Fruit fly (Drosophila melanogaster) whole organism, embryonic: ENCODE data around the gene Edg91.

Experiments used
- ATbp ChIP-seq: fragments of 200-800 bp; sonication (Bioruptor generic); optimal IDR thresholded peaks from 2 replicates; lab custom pipeline; 2017; ENCODE audit warnings: missing biosample characterization, mild to moderate bottlenecking, missing genetic modification characterization, missing genetic modification reagents
- Ada2b ChIP-seq: fragments of 200-800 bp; sonication (Bioruptor generic); IDR thresholded peaks from 2 replicates; pipeline ENCODE4 v1.3.6; 2022; ENCODE audit warnings: missing biosample characterization, missing genetic modification characterization
- CG10321 ChIP-seq: fragments of 200-800 bp; sonication (Bioruptor generic); IDR thresholded peaks from 2 replicates; pipeline ENCODE4 v1.3.6; 2022; ENCODE audit warnings: missing biosample characterization, missing genetic modification characterization
- CG10979 ChIP-seq: fragments of 200-800 bp; sonication (Bioruptor generic); optimal IDR thresholded peaks from 2 replicates; lab custom pipeline; 2018; ENCODE audit warnings: missing biosample characterization, mild to moderate bottlenecking, missing genetic modification characterization, moderate library complexity
- CG12391 ChIP-seq: fragments of 200-800 bp; sonication (Bioruptor generic); optimal IDR thresholded peaks from 3 replicates; lab custom pipeline; 2018; ENCODE audit warnings: missing biosample characterization, mild to moderate bottlenecking, missing genetic modification characterization, moderate library complexity
- CG15269 ChIP-seq: fragments of 200-800 bp; sonication (Bioruptor generic); optimal IDR thresholded peaks from 2 replicates; lab custom pipeline; 2018; ENCODE audit warnings: missing biosample characterization, mild to moderate bottlenecking, missing genetic modification characterization, moderate library complexity
- CG15696 ChIP-seq: fragments of 200-800 bp; sonication (Bioruptor generic); optimal IDR thresholded peaks from 2 replicates; lab custom pipeline; 2019; ENCODE audit warnings: missing biosample characterization, mild to moderate bottlenecking, missing genetic modification characterization, moderate library complexity
- CG1602 ChIP-seq: fragments of 200-800 bp; sonication (Bioruptor generic); optimal IDR thresholded peaks from 3 replicates; lab custom pipeline; 2016; ENCODE audit warnings: missing biosample characterization, missing genetic modification characterization
- CG16779 ChIP-seq: fragments of 200-800 bp; sonication (Bioruptor generic); IDR thresholded peaks from 2 replicates; pipeline ENCODE4 v1.3.6; 2022; ENCODE audit warnings: missing biosample characterization, missing genetic modification characterization
- CG17361 ChIP-seq: fragments of 200-800 bp; sonication (Bioruptor generic); IDR thresholded peaks from 3 replicates; pipeline ENCODE4 v1.3.6; 2022; ENCODE audit warnings: missing biosample characterization, missing genetic modification characterization
- CG17829 ChIP-seq: fragments of 200-800 bp; optimal IDR thresholded peaks from 2 replicates; lab custom pipeline; 2019; ENCODE audit warnings: missing biosample characterization, mild to moderate bottlenecking, missing genetic modification characterization, moderate library complexity
- CG18476 ChIP-seq: fragments of 200-800 bp; sonication (Bioruptor generic); optimal IDR thresholded peaks from 2 replicates; lab custom pipeline; 2016; ENCODE audit warnings: missing biosample characterization, mild to moderate bottlenecking, missing genetic modification characterization
- CG2120 ChIP-seq: fragments of 200-800 bp; sonication (Bioruptor generic); optimal IDR thresholded peaks from 3 replicates; lab custom pipeline; 2016; ENCODE audit warnings: missing biosample characterization, missing genetic modification characterization
- CG2678 ChIP-seq: fragments of 200-800 bp; sonication (Bioruptor generic); optimal IDR thresholded peaks from 3 replicates; lab custom pipeline; 2019; ENCODE audit warnings: missing biosample characterization, mild to moderate bottlenecking, missing genetic modification characterization, moderate library complexity
- CG30020 ChIP-seq: fragments of 200-800 bp; optimal IDR thresholded peaks from 2 replicates; lab custom pipeline; 2019; ENCODE audit warnings: missing biosample characterization, mild to moderate bottlenecking, missing genetic modification characterization, moderate library complexity
- CG42726 ChIP-seq: fragments of 200-800 bp; sonication (Bioruptor generic); IDR thresholded peaks from 2 replicates; pipeline ENCODE4 v1.3.6; 2022; ENCODE audit warnings: missing biosample characterization, missing genetic modification characterization; ENCODE audit not compliant: partially characterized antibody
- CG7745 ChIP-seq: fragments of 200-800 bp; sonication (Bioruptor generic); optimal IDR thresholded peaks from 2 replicates; lab custom pipeline; 2018; ENCODE audit warnings: missing biosample characterization, mild to moderate bottlenecking, missing genetic modification characterization, moderate library complexity
- CG8359 ChIP-seq: fragments of 200-800 bp; sonication (Bioruptor generic); optimal IDR thresholded peaks from 2 replicates; lab custom pipeline; 2017; ENCODE audit warnings: missing biosample characterization, mild to moderate bottlenecking, missing genetic modification characterization, borderline replicate concordance
- CG9609 ChIP-seq: fragments of 200-800 bp; sonication (Bioruptor generic); optimal IDR thresholded peaks from 3 replicates; lab custom pipeline; 2016; ENCODE audit warnings: missing biosample characterization, missing genetic modification characterization
- CG9727 ChIP-seq: fragments of 200-800 bp; sonication (Bioruptor generic); optimal IDR thresholded peaks from 3 replicates; lab custom pipeline; 2017; ENCODE audit warnings: missing biosample characterization, mild to moderate bottlenecking, missing genetic modification characterization
- CTCF ChIP-seq: fragments of 200-800 bp; sonication (Bioruptor generic); optimal IDR thresholded peaks from 2 replicates; lab custom pipeline; 2017; ENCODE audit warnings: missing biosample characterization, mild to moderate bottlenecking, missing genetic modification characterization, moderate library complexity
- D ChIP-seq, 2 experiments: fragments of 200-800 bp in 1 of 2; fragments of >200 bp in 1 of 2; sonication (Bioruptor generic) in 1 of 2; optimal IDR thresholded peaks; 2 replicates in 1 of 2; 3 replicates in 1 of 2; lab custom pipeline; 2017; ENCODE audit warnings: mild to moderate bottlenecking in 1 of 2, missing biosample characterization in 1 of 2, missing genetic modification characterization in 1 of 2, missing genetic modification reagents in 1 of 2
- D19A ChIP-seq: fragments of 200-800 bp; optimal IDR thresholded peaks from 3 replicates; lab custom pipeline; 2019; ENCODE audit warnings: missing biosample characterization, mild to moderate bottlenecking, missing genetic modification characterization, moderate library complexity
- HLHmδ ChIP-seq: fragments of 200-800 bp; sonication (Bioruptor generic); optimal IDR thresholded peaks from 2 replicates; lab custom pipeline; 2018; ENCODE audit warnings: missing biosample characterization, mild to moderate bottlenecking, missing genetic modification characterization, moderate library complexity
- Hr78 ChIP-seq, 2 experiments: fragments of 200-800 bp in 1 of 2; fragments of >200 bp in 1 of 2; sonication (Bioruptor generic) in 1 of 2; optimal IDR thresholded peaks; 2 replicates each; lab custom pipeline; 2017 to 2019; ENCODE audit warnings: missing biosample characterization in 2 of 2, missing genetic modification characterization in 2 of 2, mild to moderate bottlenecking in 1 of 2, moderate library complexity in 1 of 2
- Hsf ChIP-seq: fragments of 200-800 bp; sonication (Bioruptor generic); optimal IDR thresholded peaks from 3 replicates; lab custom pipeline; 2016; ENCODE audit warnings: missing biosample characterization, missing genetic modification characterization
- Mad ChIP-seq: fragments of 200-800 bp; sonication (Bioruptor generic); optimal IDR thresholded peaks from 2 replicates; lab custom pipeline; 2016; ENCODE audit warnings: missing biosample characterization, missing genetic modification characterization
- Med ChIP-seq: fragments of 200-800 bp; sonication (Bioruptor generic); peaks from one replicate; lab custom pipeline; 2016; ENCODE audit warnings: missing biosample characterization, missing genetic modification characterization, mild to moderate bottlenecking, inconsistent platforms, moderate library complexity
- PHDP ChIP-seq: fragments of 200-800 bp; sonication (Bioruptor generic); optimal IDR thresholded peaks from 3 replicates; lab custom pipeline; 2018; ENCODE audit warnings: missing biosample characterization, mild to moderate bottlenecking, missing genetic modification characterization, moderate library complexity
- Side ChIP-seq: fragments of 200-800 bp; sonication (Bioruptor generic); optimal IDR thresholded peaks from 2 replicates; lab custom pipeline; 2016; ENCODE audit warnings: missing biosample characterization, missing genetic modification characterization
- Trl ChIP-seq, 3 experiments: fragments of >200 bp in 2 of 3; fragments of 200-800 bp in 1 of 3; sonication (Bioruptor generic) in 1 of 3; optimal IDR thresholded peaks; 2 replicates in 1 of 3; 3 replicates in 2 of 3; lab custom pipeline; 2016 to 2017; ENCODE audit warnings: missing biosample characterization in 1 of 3, missing genetic modification characterization in 1 of 3
- ash1 ChIP-seq: fragments of 200-800 bp; sonication (Bioruptor generic); optimal IDR thresholded peaks from 2 replicates; lab custom pipeline; 2018; ENCODE audit warnings: missing biosample characterization, mild to moderate bottlenecking, missing genetic modification characterization
- bbx ChIP-seq: fragments of 200-800 bp; sonication (Bioruptor generic); IDR thresholded peaks from 2 replicates; pipeline ENCODE4 v1.3.6; 2022; ENCODE audit warnings: missing biosample characterization, missing genetic modification characterization; ENCODE audit not compliant: partially characterized antibody
- bsh ChIP-seq, 2 experiments: fragments of 200-800 bp; sonication (Bioruptor generic); optimal IDR thresholded peaks; 2 replicates each; lab custom pipeline; 2017 to 2018; ENCODE audit warnings: mild to moderate bottlenecking in 2 of 2, missing biosample characterization in 2 of 2, missing genetic modification characterization in 2 of 2, moderate library complexity in 1 of 2
- cato ChIP-seq: fragments of 200-800 bp; sonication (Bioruptor generic); optimal IDR thresholded peaks from 2 replicates; lab custom pipeline; 2016; ENCODE audit warnings: missing biosample characterization, missing genetic modification characterization, borderline replicate concordance
- chif ChIP-seq, 2 experiments: fragments of 200-800 bp; sonication (Bioruptor generic); optimal IDR thresholded peaks; 3 replicates each; lab custom pipeline; 2016; ENCODE audit warnings: missing biosample characterization in 2 of 2, missing genetic modification characterization in 2 of 2
- ci ChIP-seq: fragments of 200-800 bp; sonication (Bioruptor generic); IDR thresholded peaks from 3 replicates; pipeline ENCODE4 v1.3.6; 2022; ENCODE audit warnings: missing biosample characterization, missing genetic modification characterization
- crol ChIP-seq: fragments of 200-800 bp; sonication (Bioruptor generic); IDR thresholded peaks from 2 replicates; pipeline ENCODE4 v1.3.6; 2022; ENCODE audit warnings: missing biosample characterization, missing genetic modification characterization
- dpn ChIP-seq, 2 experiments: fragments of 200-800 bp; sonication (Bioruptor generic); optimal IDR thresholded peaks; 3 replicates each; lab custom pipeline; 2016; ENCODE audit warnings: missing biosample characterization in 2 of 2, missing genetic modification characterization in 2 of 2
- en ChIP-seq: fragments of 200-800 bp; sonication (Bioruptor generic); optimal IDR thresholded peaks from 2 replicates; lab custom pipeline; 2016; ENCODE audit warnings: missing biosample characterization, missing genetic modification characterization
- gem ChIP-seq: fragments of 200-800 bp; sonication (Bioruptor generic); optimal IDR thresholded peaks from 2 replicates; lab custom pipeline; 2019; ENCODE audit warnings: missing biosample characterization, mild to moderate bottlenecking, missing genetic modification characterization, moderate library complexity
- nerfin-2 ChIP-seq: fragments of 200-800 bp; sonication (Bioruptor generic); IDR thresholded peaks from 2 replicates; pipeline ENCODE4 v1.3.6; 2022; ENCODE audit warnings: missing biosample characterization, missing genetic modification characterization; ENCODE audit not compliant: partially characterized antibody
- org-1 ChIP-seq: fragments of 200-800 bp; sonication (Bioruptor generic); optimal IDR thresholded peaks from 2 replicates; lab custom pipeline; 2017; ENCODE audit warnings: missing biosample characterization, missing genetic modification characterization
- sc ChIP-seq, 3 experiments: fragments of >200 bp in 2 of 3; fragments of 200-800 bp in 1 of 3; sonication (Bioruptor generic) in 1 of 3; optimal IDR thresholded peaks; 2 replicates in 2 of 3; 3 replicates in 1 of 3; lab custom pipeline; 2017; ENCODE audit warnings: mild to moderate bottlenecking in 1 of 3, missing biosample characterization in 1 of 3, missing genetic modification characterization in 1 of 3, missing genetic modification reagents in 1 of 3
- scrt ChIP-seq: fragments of 200-800 bp; sonication (Bioruptor generic); optimal IDR thresholded peaks from 2 replicates; lab custom pipeline; 2018; ENCODE audit warnings: missing biosample characterization, mild to moderate bottlenecking, missing genetic modification characterization, moderate library complexity
- tin ChIP-seq: fragments of 200-800 bp; sonication (Bioruptor generic); optimal IDR thresholded peaks from 3 replicates; lab custom pipeline; 2016; ENCODE audit warnings: missing biosample characterization, missing genetic modification characterization
- tup ChIP-seq: fragments of 200-800 bp; sonication (Bioruptor generic); optimal IDR thresholded peaks from 2 replicates; lab custom pipeline; 2016; ENCODE audit warnings: missing biosample characterization, mild to moderate bottlenecking, missing genetic modification characterization, moderate library complexity

The Edg91 gene

DNA sequence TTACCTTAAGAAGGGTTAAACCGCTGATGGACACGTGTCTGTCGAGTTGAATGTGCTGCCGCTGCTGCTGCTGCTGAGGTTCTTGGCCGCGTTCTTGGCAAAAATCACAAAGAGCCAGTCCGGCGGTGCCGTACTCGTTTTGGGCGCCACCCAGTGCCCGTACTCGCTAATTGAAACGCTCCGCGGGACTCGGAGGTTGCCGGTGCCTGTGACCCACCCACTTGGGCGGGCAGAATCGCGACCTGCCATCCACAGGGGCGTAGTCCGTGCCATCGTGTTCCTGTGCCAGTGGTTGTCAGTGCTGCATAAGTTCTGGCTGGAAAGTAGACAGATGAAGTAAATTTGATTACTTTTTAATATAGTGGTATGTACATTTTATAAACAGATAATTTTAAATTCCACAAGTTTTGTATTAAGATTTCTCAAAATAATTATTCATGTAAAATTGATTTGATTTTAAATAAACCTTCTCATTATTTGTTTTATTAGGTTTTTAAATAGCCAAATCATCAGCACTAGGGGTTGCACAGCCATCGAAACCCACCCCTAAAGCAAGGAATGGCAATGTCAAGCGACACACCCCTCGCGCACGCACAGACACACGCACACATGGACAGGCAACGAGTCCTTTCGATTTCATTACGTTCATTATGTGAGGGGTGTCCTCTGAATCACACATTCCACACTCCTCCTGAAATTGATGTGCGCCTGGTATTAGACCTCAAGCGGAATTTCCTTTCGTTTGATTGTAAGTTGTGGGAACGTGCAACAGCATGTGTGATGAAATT is 6.2 kb downstream of the Edg91 start (continued):
- peak; percentile 34 for TF ChIP-seq CG7745 (tag; lab: Kevin White, UChicago)
- peak; percentile 6 for TF ChIP-seq CG15269 (tag; lab: Kevin White, UChicago)
- TF ChIP-seq CG18476 (GFP tag; lab: Kevin White, UChicago): no peak
- TF ChIP-seq cato (GFP tag; lab: Kevin White, UChicago): no peak
- TF ChIP-seq ash1 (GFP tag; lab: Kevin White, UChicago): no peak
- TF ChIP-seq tin (GFP tag; lab: Kevin White, UChicago): no peak
- TF ChIP-seq en (GFP tag; lab: Kevin White, UChicago): no peak
- TF ChIP-seq ci: no peak; the same call in 1 of the 3 replicates
- peak; percentile 53 for TF ChIP-seq CG2678 (tag; lab: Kevin White, UChicago)
- peak; percentile 50 for TF ChIP-seq Med (GFP tag; lab: Kevin White, UChicago)
- TF ChIP-seq CG10979 (tag; lab: Kevin White, UChicago): peak; percentile 30
- TF ChIP-seq PHDP: no peak
- 0 out of 2 replicates have a peak, but pooled peaks have one; percentile 36 for TF ChIP-seq bbx (GFP tag; lab: Robert Waterston, UW)
- no peak for TF ChIP-seq CG9609 (GFP tag; lab: Kevin White, UChicago)
- peak; percentile 40 for TF ChIP-seq CG9727 (GFP tag; lab: Kevin White, UChicago)
- no peak for TF ChIP-seq CG17829
- no peak for TF ChIP-seq CG42726 (GFP tag; lab: Robert Waterston, UW)
- no peak for TF ChIP-seq Side
- peak; percentile 75 for TF ChIP-seq HLHmδ (GFP tag; lab: Kevin White, UChicago)
- no peak for TF ChIP-seq Trl (optimal IDR thresholded peaks at IDR 0.05; lab: Kevin White, UChicago)
- no peak for TF ChIP-seq Trl (GFP tag; optimal IDR thresholded peaks at IDR 0.05; lab: Kevin White, UChicago)
- peak; percentile 6 for TF ChIP-seq CG2120 (GFP tag; lab: Kevin White, UChicago)
- TF ChIP-seq CG30020: no peak
- TF ChIP-seq dpn (GFP tag; optimal IDR thresholded peaks at IDR 0.05; lab: Kevin White, UChicago): no peak
- TF ChIP-seq Mad (GFP tag; lab: Kevin White, UChicago): no peak
- no peak for TF ChIP-seq chif (GFP tag; optimal IDR thresholded peaks at IDR 0.05; lab: Kevin White, UChicago)
- TF ChIP-seq CTCF (GFP tag; lab: Kevin White, UChicago): no peak
- no peak for TF ChIP-seq CG17361 (GFP tag; lab: Robert Waterston, UW)
- no peak for TF ChIP-seq CG16779 (GFP tag; lab: Robert Waterston, UW)
- no peak for TF ChIP-seq sc (optimal IDR thresholded peaks at IDR 0.05; lab: Kevin White, UChicago)
- TF ChIP-seq sc (GFP tag; optimal IDR thresholded peaks at IDR 0.05; lab: Kevin White, UChicago): no peak
- TF ChIP-seq Hsf (GFP tag; lab: Kevin White, UChicago): no peak
- TF ChIP-seq D19A (tag; lab: Kevin White, UChicago): no peak
- no peak for TF ChIP-seq org-1
- no peak for TF ChIP-seq Ada2b (GFP tag; lab: Robert Waterston, UW)
- TF ChIP-seq nerfin-2: no peak
- peak; percentile 35 for TF ChIP-seq CG15696 (tag; lab: Kevin White, UChicago)
- TF ChIP-seq CG1602 (GFP tag; lab: Kevin White, UChicago): no peak
- no peak for TF ChIP-seq bsh (GFP tag; optimal IDR thresholded peaks at IDR 0.05; lab: Kevin White, UChicago)
- TF ChIP-seq scrt: peak; percentile 12
- no peak for TF ChIP-seq CG8359
- TF ChIP-seq CG10321 (GFP tag; lab: Robert Waterston, UW): no peak
- peak; percentile 44 for TF ChIP-seq gem (tag; lab: Kevin White, UChicago)
- no peak for TF ChIP-seq D (optimal IDR thresholded peaks at IDR 0.05; lab: Kevin White, UChicago)
- TF ChIP-seq D (GFP tag; optimal IDR thresholded peaks at IDR 0.05; lab: Kevin White, UChicago): no peak
- TF ChIP-seq ATbp (GFP tag; lab: Kevin White, UChicago): no peak
- no peak for TF ChIP-seq Hr78 (GFP tag; optimal IDR thresholded peaks at IDR 0.05; lab: Kevin White, UChicago)
- peak; percentile 48 for TF ChIP-seq crol (GFP tag; lab: Robert Waterston, UW)
- TF ChIP-seq CG12391 (tag; lab: Kevin White, UChicago): peak; percentile 57
- no peak for TF ChIP-seq tup (GFP tag; lab: Kevin White, UChicago)
